Fruit fly (Drosophila melanogaster): ENCODE results near the gene CG32277.

Gene CG32277

DNA sequence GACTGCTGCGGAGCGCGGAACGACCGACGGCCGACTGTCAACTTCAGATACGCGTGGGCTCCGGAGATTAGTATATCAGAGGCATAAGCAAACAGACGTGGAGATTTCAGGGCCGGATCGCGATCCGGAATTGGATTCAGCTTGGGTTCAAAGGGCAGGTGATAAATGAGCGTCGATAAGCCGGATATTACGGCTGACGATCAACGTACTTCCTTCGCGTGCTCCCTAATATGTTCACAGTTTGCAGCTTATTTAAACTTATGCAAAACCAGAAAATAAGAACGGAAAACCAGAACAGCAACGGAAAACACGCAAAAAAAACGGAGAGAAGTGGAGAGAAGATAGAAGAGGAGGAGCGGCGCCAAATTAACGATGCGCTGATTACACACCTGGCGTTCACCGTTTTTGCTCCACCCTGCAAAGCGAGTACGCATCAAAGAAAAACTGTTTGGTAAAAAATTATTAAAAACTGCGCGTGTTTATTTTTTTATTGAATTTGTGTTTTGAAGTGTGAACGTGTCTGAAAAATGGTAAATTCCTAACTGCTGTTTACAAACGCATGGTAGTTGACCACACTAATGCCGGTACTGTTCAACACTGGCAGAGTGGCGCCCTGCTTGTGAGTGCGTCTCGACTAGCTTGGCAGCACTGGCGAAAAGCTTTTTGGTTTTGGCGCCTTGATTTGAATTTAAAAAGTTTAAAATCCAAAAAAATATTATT, 33.9 kb upstream of the CG32277 start, which contains the start of gene CG17746 (continued):
- TF ChIP-seq Ptx1 (GFP tag; IDR thresholded peaks at IDR 0.05) (no peak), CG4282 (GFP tag; optimal IDR thresholded peaks at IDR 0.05) (peak; percentile 72), dpn (GFP tag; optimal IDR thresholded peaks at IDR 0.05) (peak; percentile 43 to 61), ab (GFP tag; optimal IDR thresholded peaks at IDR 0.05) (no peak), CG17912 (GFP tag; optimal IDR thresholded peaks at IDR 0.05) (peak; percentile 69), Bdp1 (GFP tag; optimal IDR thresholded peaks at IDR 0.05) (peak; percentile 56), lilli (GFP tag; optimal IDR thresholded peaks at IDR 0.05) (peak; percentile 62), btn (GFP tag; optimal IDR thresholded peaks at IDR 0.05) (no peak), h (optimal IDR thresholded peaks at IDR 0.05) (no peak), nom (GFP tag; optimal IDR thresholded peaks at IDR 0.05) (peak; percentile 57), da (GFP tag; optimal IDR thresholded peaks at IDR 0.05) (peak; percentile 25), onecut (GFP tag; IDR thresholded peaks at IDR 0.05) (0 out of 2 replicates have a peak, but pooled peaks have one; percentile 6), zf30C (GFP tag; optimal IDR thresholded peaks at IDR 0.05) (no peak), pb (GFP tag; optimal IDR thresholded peaks at IDR 0.05) (peak; percentile 14), CG11247 (GFP tag; IDR thresholded peaks at IDR 0.05) (no peak), fru (optimal IDR thresholded peaks at IDR 0.05) (no peak), Optix (GFP tag; IDR thresholded peaks at IDR 0.05) (no peak), CG12219 (GFP tag; optimal IDR thresholded peaks at IDR 0.05) (no peak), CG11696 (GFP tag; IDR thresholded peaks at IDR 0.05) (no peak), CG6683 (GFP tag; optimal IDR thresholded peaks at IDR 0.05) (no peak), ash1 (GFP tag; optimal IDR thresholded peaks at IDR 0.05) (no peak), ERR (GFP tag; optimal IDR thresholded peaks at IDR 0.05) (peak; percentile 50), fd102C (GFP tag; optimal IDR thresholded peaks at IDR 0.05) (no peak), prd (optimal IDR thresholded peaks at IDR 0.05) (no peak), prd (GFP tag; IDR thresholded peaks at IDR 0.05) (no peak), aop (GFP tag; IDR thresholded peaks at IDR 0.05) (no peak), CG31388 (GFP tag; optimal IDR thresholded peaks at IDR 0.05) (no peak), amos (GFP tag; IDR thresholded peaks at IDR 0.05; ENCODE audit: partially characterized antibody) (peak; percentile 64; the same call in 1 of the 2 replicates), CG14667 (GFP tag; IDR thresholded peaks at IDR 0.05) (no peak), vvl (GFP tag; IDR thresholded peaks at IDR 0.05) (peak; percentile 52), CG12659 (GFP tag; optimal IDR thresholded peaks at IDR 0.05) (peak; percentile 75), nau (GFP tag; optimal IDR thresholded peaks at IDR 0.05) (no peak), Dfd (GFP tag; optimal IDR thresholded peaks at IDR 0.05) (no peak), CG10321 (GFP tag; IDR thresholded peaks at IDR 0.05) (no peak), klu (GFP tag; IDR thresholded peaks at IDR 0.05) (no peak), CG17186 (GFP tag; optimal IDR thresholded peaks at IDR 0.05) (peak; percentile 83), CG2712 (tag; optimal IDR thresholded peaks at IDR 0.05) (peak; percentile 56), abd-A (tag; optimal IDR thresholded peaks at IDR 0.05) (no peak), yki (optimal IDR thresholded peaks at IDR 0.05) (no peak), CG12391 (tag; optimal IDR thresholded peaks at IDR 0.05) (peak; percentile 32), CG6175 (GFP tag; IDR thresholded peaks at IDR 0.05) (no peak), Pdp1 (GFP tag; optimal IDR thresholded peaks at IDR 0.05) (peak in 1 of 2 experiments; percentile 63), CG6854 (GFP tag; optimal IDR thresholded peaks at IDR 0.05) (no peak), tin (GFP tag; optimal IDR thresholded peaks at IDR 0.05) (peak; percentile 45), CG12236 (GFP tag; optimal IDR thresholded peaks at IDR 0.05) (no peak), CG14014 (GFP tag; IDR thresholded peaks at IDR 0.05) (no peak), Opbp (GFP tag; IDR thresholded peaks at IDR 0.05; ENCODE audit: partially characterized antibody) (peak; percentile 80), CG10543 (GFP tag; optimal IDR thresholded peaks at IDR 0.05) (peak; percentile 37), Sin3A (optimal IDR thresholded peaks at IDR 0.05) (peak; percentile 64), E2f1 (GFP tag; IDR thresholded peaks at IDR 0.05) (0 out of 2 replicates have a peak, but pooled peaks have one; percentile 15), Hr51 (GFP tag; optimal IDR thresholded peaks at IDR 0.05) (peak in 1 of 2 experiments; percentile 78)

Data from whole organism, embryonic.